Worm (Caenorhabditis elegans): Measurements from ENCODE around the gene ceh-18.

DNA sequence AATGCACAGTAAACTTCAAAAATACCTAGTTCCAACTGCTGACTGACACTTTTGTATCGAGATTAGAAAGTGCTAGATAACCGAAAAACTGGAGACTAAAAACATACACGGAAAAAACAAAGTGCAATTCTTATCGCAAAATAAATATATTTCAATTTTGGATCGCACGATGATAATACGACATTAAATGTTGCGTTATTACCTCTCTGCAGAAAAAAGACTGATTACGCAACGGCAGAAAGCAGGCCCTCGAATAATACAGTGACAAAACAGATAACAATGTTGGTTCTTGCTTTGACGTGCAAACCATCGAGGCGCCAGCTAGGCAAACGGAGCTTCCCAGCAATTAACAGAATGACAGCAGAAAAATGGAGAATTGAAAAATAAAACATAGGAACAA is 33.7 kb downstream of the ceh-18 start:
- TF ChIP-seq nhr-237 (tag; optimal IDR thresholded peaks at IDR 0.05), result no peak
- TF ChIP-seq ztf-1 (GFP tag; conservative IDR thresholded peaks at IDR 0.05), result no peak
- no peak for TF ChIP-seq lin-13 (GFP tag; optimal IDR thresholded peaks at IDR 0.05)
- TF ChIP-seq nhr-12 (tag; optimal IDR thresholded peaks at IDR 0.05), result no peak
- no peak for TF ChIP-seq alr-1 (tag; optimal IDR thresholded peaks at IDR 0.05)
- no peak for TF ChIP-seq mdl-1 (tag; optimal IDR thresholded peaks at IDR 0.05)
- TF ChIP-seq unc-39 (tag; optimal IDR thresholded peaks at IDR 0.05), result no peak
- TF ChIP-seq elt-3 (tag; optimal IDR thresholded peaks at IDR 0.05), result no peak
- no peak for TF ChIP-seq zag-1 (tag; optimal IDR thresholded peaks at IDR 0.05)
- TF ChIP-seq dmd-4 (tag; optimal IDR thresholded peaks at IDR 0.05), result no peak
